Fruit fly (Drosophila melanogaster): Measurements from ENCODE around the gene CG43184.

DNA sequence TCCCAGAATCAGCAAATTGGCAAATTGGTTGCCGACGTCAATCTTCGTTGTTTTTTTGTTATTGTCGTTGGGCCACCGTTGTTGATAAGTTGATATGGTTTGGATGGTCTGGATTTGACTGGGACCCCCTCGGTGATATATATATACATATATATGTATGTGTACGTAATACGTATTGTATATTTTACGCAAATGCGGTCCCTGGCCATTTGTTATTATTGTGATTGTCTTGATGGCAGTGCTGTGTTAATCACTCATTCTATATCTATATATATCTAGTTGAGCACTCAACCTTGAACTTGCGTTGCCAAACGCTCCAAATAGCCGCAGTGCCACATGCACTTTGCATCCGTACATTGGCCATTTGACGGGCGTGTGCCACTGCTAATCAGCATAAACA, 27.0 kb downstream of the CG43184 start:
- no peak for TF ChIP-seq Hr96 (GFP tag; optimal IDR thresholded peaks at IDR 0.05)
- TF ChIP-seq CG7045 (GFP tag; optimal IDR thresholded peaks at IDR 0.05), result no peak
- TF ChIP-seq CG12768 (GFP tag; optimal IDR thresholded peaks at IDR 0.05), result no peak
